Worm (Caenorhabditis elegans) whole organism, L4 larva: Measurements from ENCODE around the gene fzr-1.

Experiments
- F37D6.2 ChIP-seq: sonication (generic microtip); optimal IDR thresholded peaks from 2 replicates; lab custom pipeline; 2016; ENCODE audit warnings: mild to moderate bottlenecking, missing genetic modification characterization, missing compliant biosample characterization
- Y75B8A.6 ChIP-seq: fragments of 200-800 bp; sonication (Bioruptor generic); IDR thresholded peaks from 2 replicates; pipeline ENCODE4 v1.3.6; 2022; ENCODE audit warnings: missing genetic modification reagents, missing genetic modification characterization, missing compliant biosample characterization
- ZK337.2 ChIP-seq: fragments of 200-800 bp; sonication (Bioruptor generic); IDR thresholded peaks from 2 replicates; pipeline ENCODE4 v1.3.6; 2022; ENCODE audit warnings: missing genetic modification reagents, missing genetic modification characterization, missing compliant biosample characterization
- ZK546.5 ChIP-seq, 2 experiments: sonication (generic microtip); optimal IDR thresholded peaks; 2 replicates each; lab custom pipeline; 2017; ENCODE audit warnings: missing biosample characterization in 2 of 2, missing genetic modification characterization in 2 of 2
- aly-2 ChIP-seq: sonication (generic microtip); optimal IDR thresholded peaks from 2 replicates; lab custom pipeline; 2018; ENCODE audit warnings: missing biosample characterization, missing genetic modification characterization
- arid-1 ChIP-seq: fragments of 200-800 bp; sonication (Bioruptor generic); conservative IDR thresholded peaks from 2 replicates; pipeline ENCODE4 v1.3.6; 2022; ENCODE audit warnings: missing genetic modification reagents, missing genetic modification characterization, missing compliant biosample characterization
- ceh-44 ChIP-seq: fragments of 200-800 bp; sonication (Bioruptor generic); IDR thresholded peaks from 2 replicates; pipeline ENCODE4 v1.3.6; 2022; ENCODE audit warnings: missing genetic modification reagents, missing genetic modification characterization, missing compliant biosample characterization
- daf-16 ChIP-seq, 3 experiments: sonication (generic microtip); optimal IDR thresholded peaks; 2 replicates each; lab custom pipeline; 2016 to 2017; ENCODE audit warnings: missing genetic modification characterization in 3 of 3, missing genetic modification reagents in 3 of 3, mild to moderate bottlenecking in 2 of 3, missing compliant biosample characterization in 2 of 3, missing biosample characterization in 1 of 3, moderate library complexity in 1 of 3
- daf-8 ChIP-seq: fragments of 200-800 bp; sonication (Bioruptor generic); IDR thresholded peaks from 2 replicates; pipeline ENCODE4 v1.3.6; 2022; ENCODE audit warnings: missing genetic modification characterization, missing compliant biosample characterization
- dmd-6 ChIP-seq: fragments of 200-800 bp; sonication (Bioruptor generic); IDR thresholded peaks from 2 replicates; pipeline ENCODE4 v1.3.6; 2022; ENCODE audit warnings: missing genetic modification reagents, missing genetic modification characterization, missing compliant biosample characterization
- dpl-1 ChIP-seq: fragments of 150-350 bp; optimal IDR thresholded peaks from 2 replicates; lab custom pipeline; 2014; ENCODE audit warnings: missing biosample characterization, missing genetic modification reagents, missing genetic modification characterization
- duxl-1 ChIP-seq: sonication (generic microtip); optimal IDR thresholded peaks from 2 replicates; lab custom pipeline; 2016; ENCODE audit warnings: mild to moderate bottlenecking, missing genetic modification characterization, moderate library complexity, missing compliant biosample characterization; ENCODE audit not compliant: poor library complexity
- egl-43 ChIP-seq: fragments of 200-800 bp; sonication (Bioruptor generic); IDR thresholded peaks from 2 replicates; pipeline ENCODE4 v1.3.6; 2022; ENCODE audit warnings: missing genetic modification reagents, missing genetic modification characterization, missing compliant biosample characterization
- fos-1 ChIP-seq: fragments of 150-350 bp; optimal IDR thresholded peaks from 2 replicates; lab custom pipeline; 2014; ENCODE audit warnings: missing biosample characterization, missing genetic modification characterization
- gei-8 ChIP-seq: fragments of 200-800 bp; sonication (Bioruptor generic); optimal IDR thresholded peaks from 2 replicates; lab custom pipeline; 2018; ENCODE audit warnings: mild to moderate bottlenecking, missing genetic modification characterization, missing compliant biosample characterization
- hlh-30 ChIP-seq: sonication (generic microtip); optimal IDR thresholded peaks from 2 replicates; lab custom pipeline; 2017; ENCODE audit warnings: antibody characterized with exemption, mild to moderate bottlenecking, missing genetic modification characterization, missing compliant biosample characterization; ENCODE audit not compliant: insufficient read depth
- hmg-1.1 ChIP-seq: fragments of 200-800 bp; sonication (Bioruptor generic); IDR thresholded peaks from 2 replicates; pipeline ENCODE4 v1.3.6; 2022; ENCODE audit warnings: missing genetic modification reagents, missing genetic modification characterization, missing compliant biosample characterization
- jun-1 ChIP-seq: fragments of 150-350 bp; optimal IDR thresholded peaks from 2 replicates; lab custom pipeline; 2014; ENCODE audit warnings: missing biosample characterization, missing genetic modification reagents, missing genetic modification characterization
- lin-1 ChIP-seq: fragments of 200-800 bp; sonication (Bioruptor generic); IDR thresholded peaks from 2 replicates; pipeline ENCODE4 v1.3.6; 2022; ENCODE audit warnings: missing genetic modification reagents, missing genetic modification characterization, missing compliant biosample characterization
- lin-13 ChIP-seq: fragments of 150-350 bp; optimal IDR thresholded peaks from 2 replicates; lab custom pipeline; 2014; ENCODE audit warnings: missing biosample characterization, missing genetic modification reagents, missing genetic modification characterization
- lin-29 ChIP-seq: fragments of 200-800 bp; sonication (Bioruptor generic); IDR thresholded peaks from 2 replicates; pipeline ENCODE4 v1.3.6; 2022; ENCODE audit warnings: missing genetic modification reagents, missing genetic modification characterization, missing compliant biosample characterization
- lir-3 ChIP-seq: sonication (generic microtip); optimal IDR thresholded peaks from 2 replicates; lab custom pipeline; 2016; ENCODE audit warnings: mild to moderate bottlenecking, missing genetic modification characterization, missing compliant biosample characterization
- lsy-2 ChIP-seq, 2 experiments: fragments of 150-350 bp in 1 of 2; sonication (generic microtip) in 1 of 2; optimal IDR thresholded peaks; 2 replicates each; lab custom pipeline; 2014 to 2017; ENCODE audit warnings: missing biosample characterization in 2 of 2, missing genetic modification characterization in 2 of 2
- mdl-1 ChIP-seq, 2 experiments: fragments of 150-350 bp in 1 of 2; sonication (generic microtip) in 1 of 2; optimal IDR thresholded peaks; 2 replicates each; lab custom pipeline; 2014 to 2017; ENCODE audit warnings: missing biosample characterization in 2 of 2, missing genetic modification characterization in 2 of 2
- mdt-29 ChIP-seq: fragments of 200-800 bp; sonication (Bioruptor generic); IDR thresholded peaks from 2 replicates; pipeline ENCODE4 v1.3.6; 2022; ENCODE audit warnings: missing genetic modification reagents, missing genetic modification characterization, missing compliant biosample characterization
- mep-1 ChIP-seq: fragments of 150-350 bp; sonication (generic microtip); optimal IDR thresholded peaks from 3 replicates; lab custom pipeline; 2014; ENCODE audit warnings: missing biosample characterization, missing genetic modification characterization
- mes-2 ChIP-seq: sonication (generic microtip); optimal IDR thresholded peaks from 2 replicates; lab custom pipeline; 2016; ENCODE audit warnings: missing genotype, mild to moderate bottlenecking, missing genetic modification characterization, missing compliant biosample characterization; ENCODE audit not compliant: poor library complexity, severe bottlenecking
- mxl-3 ChIP-seq: fragments of 200-800 bp; sonication (Bioruptor generic); optimal IDR thresholded peaks from 2 replicates; lab custom pipeline; 2018; ENCODE audit warnings: mild to moderate bottlenecking, missing genetic modification characterization, missing compliant biosample characterization
- nhr-11 ChIP-seq: fragments of 150-350 bp; optimal IDR thresholded peaks from 2 replicates; lab custom pipeline; 2014; ENCODE audit warnings: missing biosample characterization, missing genetic modification characterization
- nhr-41 ChIP-seq: fragments of 200-800 bp; sonication (Bioruptor generic); IDR thresholded peaks from 2 replicates; pipeline ENCODE4 v1.3.6; 2022; ENCODE audit warnings: missing genetic modification reagents, missing genetic modification characterization, missing compliant biosample characterization
- nhr-42 ChIP-seq: fragments of 200-800 bp; sonication (Bioruptor generic); IDR thresholded peaks from 2 replicates; pipeline ENCODE4 v1.3.6; 2022; ENCODE audit warnings: missing genetic modification characterization, missing compliant biosample characterization
- pqm-1 ChIP-seq: sonication (generic microtip); optimal IDR thresholded peaks from 2 replicates; lab custom pipeline; 2017; ENCODE audit warnings: missing biosample characterization, missing genetic modification characterization
- rbr-2 ChIP-seq: sonication (generic microtip); optimal IDR thresholded peaks from 2 replicates; lab custom pipeline; 2016; ENCODE audit warnings: missing genotype, missing genetic modification characterization, missing compliant biosample characterization
- saeg-2 ChIP-seq: fragments of 200-800 bp; sonication (Bioruptor generic); IDR thresholded peaks from 2 replicates; pipeline ENCODE4 v1.3.6; 2022; ENCODE audit warnings: missing genetic modification reagents, missing genetic modification characterization, missing compliant biosample characterization
- set-16 ChIP-seq: fragments of 200-800 bp; sonication (Bioruptor generic); IDR thresholded peaks from 2 replicates; pipeline ENCODE4 v1.3.6; 2022; ENCODE audit warnings: missing genetic modification reagents, missing genetic modification characterization, missing compliant biosample characterization
- spr-1 ChIP-seq: sonication (generic microtip); optimal IDR thresholded peaks from 2 replicates; lab custom pipeline; 2016; ENCODE audit warnings: mild to moderate bottlenecking, missing genetic modification characterization, missing compliant biosample characterization
- tag-97 ChIP-seq: fragments of 200-800 bp; sonication (Bioruptor generic); IDR thresholded peaks from 2 replicates; pipeline ENCODE4 v1.3.6; 2022; ENCODE audit warnings: missing genetic modification characterization, missing compliant biosample characterization
- unc-130 ChIP-seq: sonication (generic microtip); optimal IDR thresholded peaks from 2 replicates; lab custom pipeline; 2016; ENCODE audit warnings: missing genetic modification reagents, missing genetic modification characterization, missing compliant biosample characterization
- unc-39 ChIP-seq: sonication (generic microtip); optimal IDR thresholded peaks from 2 replicates; lab custom pipeline; 2017; ENCODE audit warnings: missing biosample characterization, missing genetic modification characterization
- unc-62 ChIP-seq, 3 experiments: fragments of 150-350 bp in 1 of 3; sonication (generic microtip); optimal IDR thresholded peaks in 2 of 3; peaks in 1 of 3; 1 replicate in 1 of 3; 2 replicates in 2 of 3; lab custom pipeline; 2014 to 2017; ENCODE audit warnings: missing biosample characterization in 3 of 3, missing genetic modification characterization in 3 of 3, missing genetic modification reagents in 3 of 3, missing genotype in 1 of 3
- vab-7 ChIP-seq: fragments of 200-800 bp; sonication (Bioruptor generic); IDR thresholded peaks from 2 replicates; pipeline ENCODE4 v1.3.6; 2022; ENCODE audit warnings: missing genetic modification reagents, missing genetic modification characterization, missing compliant biosample characterization

fzr-1 gene

ce11 chrII:9636300-9636699 is 8.0 kb downstream of the fzr-1 start, which contains the start of gene ZK1307.7:
Gene ZK1307.7 (plus strand): TSS chrII:9636600.
- TF ChIP-seq ceh-44 (GFP tag; lab: Robert Waterston, UW) (no peak), arid-1 (GFP tag; lab: Robert Waterston, UW) (no peak), gei-8 (GFP tag; lab: Kevin White, UChicago) (no peak), ZK546.5 (tag; optimal IDR thresholded peaks at IDR 0.05; lab: Kevin White, UChicago) (no peak)
- TF ChIP-seq, all 104 proteins: peak for 0

ce11 chrII:9633956-9634560 is 10.2 kb downstream of the fzr-1 start:
- TF ChIP-seq egl-43 (GFP tag; lab: Robert Waterston, UW) (peak; percentile 52; the same call in 1 of the 2 replicates), set-16 (GFP tag; lab: Robert Waterston, UW) (peak; percentile 80)

ce11 chrII:9625930-9626329 is 18.3 kb downstream of the fzr-1 start:
- no peak for TF ChIP-seq mdt-29 (GFP tag; lab: Robert Waterston, UW)
- TF ChIP-seq unc-39 = no peak
- peak in 1 of 2 experiments; percentile 94 for TF ChIP-seq unc-62 (GFP tag; optimal IDR thresholded peaks at IDR 0.05 in 1 of 2; lab: Kevin White, UChicago)
- no peak for TF ChIP-seq unc-62 (tag; optimal IDR thresholded peaks at IDR 0.05; lab: Kevin White, UChicago)
- TF ChIP-seq aly-2 (tag; lab: Kevin White, UChicago) = no peak
- TF ChIP-seq saeg-2 = no peak

- TF ChIP-seq unc-62 (GFP tag; optimal IDR thresholded peaks at IDR 0.05 in 1 of 2; lab: Kevin White, UChicago) = no peak
- TF ChIP-seq unc-62 (tag; optimal IDR thresholded peaks at IDR 0.05; lab: Kevin White, UChicago) = no peak
- peak in 1 of 2 experiments; percentile 56 for TF ChIP-seq lsy-2 (tag; optimal IDR thresholded peaks at IDR 0.05; lab: Kevin White, UChicago)
- no peak for TF ChIP-seq daf-16 (GFP tag; optimal IDR thresholded peaks at IDR 0.05; lab: Kevin White, UChicago)
- peak; percentile 63 for TF ChIP-seq daf-16 (tag; optimal IDR thresholded peaks at IDR 0.05; lab: Kevin White, UChicago)
- TF ChIP-seq pqm-1 (tag; lab: Kevin White, UChicago) = peak; percentile 25
- TF ChIP-seq duxl-1 (tag; lab: Kevin White, UChicago) = no peak
- TF ChIP-seq unc-39 = no peak
- no peak for TF ChIP-seq ZK337.2
- TF ChIP-seq dpl-1 (GFP tag; lab: Kevin White, UChicago) = peak; percentile 22
- TF ChIP-seq mdt-29 (GFP tag; lab: Robert Waterston, UW) = no peak
- TF ChIP-seq mxl-3 (GFP tag; lab: Kevin White, UChicago) = peak; percentile 5
- no peak for TF ChIP-seq lin-13 (GFP tag; lab: Kevin White, UChicago)
- TF ChIP-seq mes-2 = peak; percentile 40
- no peak for TF ChIP-seq Y75B8A.6 (GFP tag; lab: Robert Waterston, UW)
- no peak for TF ChIP-seq unc-130 (GFP tag; lab: Kevin White, UChicago)
- TF ChIP-seq set-16 (GFP tag; lab: Robert Waterston, UW) = no peak
- TF ChIP-seq F37D6.2 (tag; lab: Kevin White, UChicago) = no peak
- TF ChIP-seq rbr-2 (tag; lab: Kevin White, UChicago) = no peak
- no peak for TF ChIP-seq vab-7 (GFP tag; lab: Robert Waterston, UW)
- TF ChIP-seq hlh-30 (tag; lab: Kevin White, UChicago) = peak; percentile 1
- TF ChIP-seq mdl-1 (tag; optimal IDR thresholded peaks at IDR 0.05; lab: Kevin White, UChicago) = no peak
- no peak for TF ChIP-seq jun-1 (tag; lab: Kevin White, UChicago)
- no peak for TF ChIP-seq dmd-6 (GFP tag; lab: Robert Waterston, UW)
- no peak for TF ChIP-seq spr-1 (tag; lab: Kevin White, UChicago)
- TF ChIP-seq nhr-41 (GFP tag; lab: Robert Waterston, UW) = no peak
- TF ChIP-seq lir-3 (tag; lab: Kevin White, UChicago) = no peak
- TF ChIP-seq nhr-42 (GFP tag; lab: Robert Waterston, UW) = no peak
- TF ChIP-seq ceh-44 (GFP tag; lab: Robert Waterston, UW) = no peak
- no peak for TF ChIP-seq lin-29 (GFP tag; lab: Robert Waterston, UW)
- no peak for TF ChIP-seq fos-1
- TF ChIP-seq arid-1 (GFP tag; lab: Robert Waterston, UW) = no peak
- TF ChIP-seq daf-8 (GFP tag; lab: Robert Waterston, UW) = no peak
- TF ChIP-seq saeg-2 = no peak
- no peak for TF ChIP-seq hmg-1.1 (GFP tag; lab: Robert Waterston, UW)
- TF ChIP-seq mep-1 (tag; lab: Kevin White, UChicago) = peak; percentile 24
- TF ChIP-seq lin-1 = no peak
- no peak for TF ChIP-seq tag-97
- peak; percentile 23 for TF ChIP-seq nhr-11 (tag; lab: Kevin White, UChicago)
Observed at ce11 chrII:9624110-9624695, 20.1 kb downstream of the fzr-1 start, which contains the start of the genes dnj-20 and ZK1307.8. Gene dnj-20 (minus strand): TSS chrII:9624176. Gene ZK1307.8 (plus strand): TSS chrII:9624613.
